Worm (Caenorhabditis elegans) whole organism, L1 larva: Measurements from ENCODE around the gene timm-17B.2.
A peak's percentile ranks its signal among the peaks of the same experiment; 100 is the strongest.

Experiments used
- Y116A8C.19 ChIP-seq: sonication (generic microtip); optimal IDR thresholded peaks from 2 replicates; lab custom pipeline; 2016; ENCODE audit warnings: missing compliant biosample characterization, missing genetic modification characterization, borderline replicate concordance
- aly-2 ChIP-seq: fragments of 150-350 bp; optimal IDR thresholded peaks from 2 replicates; lab custom pipeline; 2014; ENCODE audit warnings: missing biosample characterization, missing genetic modification characterization
- ceh-63 ChIP-seq: fragments of 200-800 bp; sonication (Bioruptor generic); optimal IDR thresholded peaks from 2 replicates; lab custom pipeline; 2018; ENCODE audit warnings: mild to moderate bottlenecking, missing genetic modification characterization, missing compliant biosample characterization
- ceh-88 ChIP-seq: fragments of 200-800 bp; sonication (Bioruptor generic); IDR thresholded peaks from 2 replicates; pipeline ENCODE4 v1.3.6; 2022; ENCODE audit warnings: missing genetic modification characterization, missing compliant biosample characterization
- ceh-90 ChIP-seq: sonication (generic microtip); optimal IDR thresholded peaks from 2 replicates; lab custom pipeline; 2016; ENCODE audit warnings: missing genetic modification characterization, missing compliant biosample characterization
- dpl-1 ChIP-seq, 3 experiments: fragments of 150-350 bp in 2 of 3; sonication (generic microtip) in 1 of 3; optimal IDR thresholded peaks; 2 replicates each; lab custom pipeline; 2014 to 2017; ENCODE audit warnings: missing biosample characterization in 3 of 3, missing genetic modification characterization in 3 of 3, missing genetic modification reagents in 3 of 3
- dsc-1 ChIP-seq: sonication (generic microtip); optimal IDR thresholded peaks from 2 replicates; lab custom pipeline; 2016; ENCODE audit warnings: mild to moderate bottlenecking, missing genetic modification characterization, missing compliant biosample characterization
- egl-13 ChIP-seq: sonication (generic microtip); optimal IDR thresholded peaks from 2 replicates; lab custom pipeline; 2016; ENCODE audit warnings: missing genotype, missing genetic modification reagents, missing genetic modification characterization, missing compliant biosample characterization
- egl-27 ChIP-seq, 2 experiments: fragments of 150-350 bp in 1 of 2; sonication (generic microtip); optimal IDR thresholded peaks; 3 replicates each; lab custom pipeline; 2017 to 2018; ENCODE audit warnings: missing biosample characterization in 2 of 2, missing genetic modification characterization in 2 of 2, missing genetic modification reagents in 2 of 2
- elt-2 ChIP-seq: sonication (generic microtip); optimal IDR thresholded peaks from 2 replicates; lab custom pipeline; 2016; ENCODE audit warnings: missing genetic modification characterization, mild to moderate bottlenecking, inconsistent platforms, missing compliant biosample characterization, missing genetic modification reagents
- elt-3 ChIP-seq, 6 experiments: fragments of 150-350 bp in 1 of 6; sonication (generic microtip); optimal IDR thresholded peaks; 2 replicates each; lab custom pipeline; 2017 to 2018; ENCODE audit warnings: missing biosample characterization in 6 of 6, missing genetic modification characterization in 6 of 6, inconsistent platforms in 1 of 6
- fkh-10 ChIP-seq: sonication (generic microtip); optimal IDR thresholded peaks from 2 replicates; lab custom pipeline; 2017; ENCODE audit warnings: missing biosample characterization, missing genetic modification reagents, missing genetic modification characterization
- fkh-8 ChIP-seq: sonication (generic microtip); optimal IDR thresholded peaks from 2 replicates; lab custom pipeline; 2016; ENCODE audit warnings: mild to moderate bottlenecking, missing genetic modification characterization, missing compliant biosample characterization
- hlh-4 ChIP-seq: sonication (generic microtip); optimal IDR thresholded peaks from 2 replicates; lab custom pipeline; 2016; ENCODE audit warnings: mild to moderate bottlenecking, missing genetic modification characterization, missing compliant biosample characterization
- hpl-2 ChIP-seq: fragments of 150-350 bp; optimal IDR thresholded peaks from 2 replicates; lab custom pipeline; 2014; ENCODE audit warnings: missing biosample characterization, missing genetic modification reagents, missing genetic modification characterization
- irx-1 ChIP-seq: sonication (generic microtip); optimal IDR thresholded peaks from 2 replicates; lab custom pipeline; 2016; ENCODE audit warnings: missing genetic modification characterization, missing compliant biosample characterization
- isw-1 ChIP-seq: fragments of 200-800 bp; sonication (Bioruptor generic); IDR thresholded peaks from 2 replicates; pipeline ENCODE4 v1.3.6; 2022; ENCODE audit warnings: missing genetic modification characterization, missing compliant biosample characterization
- lin-14 ChIP-seq: fragments of 200-800 bp; sonication (Bioruptor generic); optimal IDR thresholded peaks from 2 replicates; lab custom pipeline; 2018; ENCODE audit warnings: mild to moderate bottlenecking, missing genetic modification characterization, moderate library complexity, missing compliant biosample characterization
- lin-39 ChIP-seq: fragments of 150-350 bp; optimal IDR thresholded peaks from 2 replicates; lab custom pipeline; 2014; ENCODE audit warnings: missing biosample characterization, missing genetic modification reagents, missing genetic modification characterization
- lsy-2 ChIP-seq, 2 experiments: fragments of 150-350 bp; optimal IDR thresholded peaks; 2 replicates each; lab custom pipeline; 2014; ENCODE audit warnings: missing biosample characterization in 2 of 2, missing genetic modification characterization in 2 of 2
- mab-9 ChIP-seq: fragments of 200-800 bp; sonication (Bioruptor generic); IDR thresholded peaks from 2 replicates; pipeline ENCODE4 v1.3.6; 2022; ENCODE audit warnings: missing genetic modification reagents, missing genetic modification characterization, missing compliant biosample characterization
- mdl-1 ChIP-seq, 2 experiments: fragments of 150-350 bp; optimal IDR thresholded peaks; 2 replicates each; lab custom pipeline; 2014 to 2017; ENCODE audit warnings: missing biosample characterization in 2 of 2, missing genetic modification characterization in 2 of 2, inconsistent platforms in 1 of 2
- mef-2 ChIP-seq: fragments of 150-350 bp; optimal IDR thresholded peaks from 2 replicates; lab custom pipeline; 2014; ENCODE audit warnings: missing biosample characterization, missing genetic modification characterization
- mep-1 ChIP-seq: fragments of 150-350 bp; optimal IDR thresholded peaks from 2 replicates; lab custom pipeline; 2014; ENCODE audit warnings: missing biosample characterization, missing genetic modification characterization
- nhr-11 ChIP-seq: fragments of 150-350 bp; optimal IDR thresholded peaks from 2 replicates; lab custom pipeline; 2014; ENCODE audit warnings: missing biosample characterization, missing genetic modification characterization
- nhr-19 ChIP-seq: fragments of 200-800 bp; sonication (Bioruptor generic); conservative IDR thresholded peaks from 2 replicates; pipeline ENCODE4 v1.3.6; 2022; ENCODE audit warnings: missing genetic modification characterization, missing compliant biosample characterization
- nhr-20 ChIP-seq: sonication (generic microtip); optimal IDR thresholded peaks from 2 replicates; lab custom pipeline; 2016; ENCODE audit warnings: mild to moderate bottlenecking, missing genetic modification characterization, missing compliant biosample characterization
- nhr-237 ChIP-seq: fragments of 150-350 bp; optimal IDR thresholded peaks from 2 replicates; lab custom pipeline; 2014; ENCODE audit warnings: missing biosample characterization, missing genetic modification characterization
- nhr-47 ChIP-seq: sonication (generic microtip); optimal IDR thresholded peaks from 2 replicates; lab custom pipeline; 2016; ENCODE audit warnings: mild to moderate bottlenecking, missing genetic modification characterization, moderate library complexity, missing compliant biosample characterization
- nhr-71 ChIP-seq: sonication (generic microtip); optimal IDR thresholded peaks from 2 replicates; lab custom pipeline; 2016; ENCODE audit warnings: mild to moderate bottlenecking, missing genetic modification characterization, moderate library complexity, missing compliant biosample characterization
- nhr-76 ChIP-seq: sonication (generic microtip); optimal IDR thresholded peaks from 2 replicates; lab custom pipeline; 2017; ENCODE audit warnings: missing biosample characterization, missing genetic modification characterization
- nhr-84 ChIP-seq: sonication (generic microtip); optimal IDR thresholded peaks from 2 replicates; lab custom pipeline; 2017; ENCODE audit warnings: missing biosample characterization, missing genetic modification characterization
- nhr-85 ChIP-seq: sonication (generic microtip); peaks from one replicate; lab custom pipeline; 2016; ENCODE audit warnings: missing genetic modification characterization, inconsistent platforms, missing compliant biosample characterization
- pax-3 ChIP-seq: fragments of 200-800 bp; sonication (Bioruptor generic); optimal IDR thresholded peaks from 2 replicates; lab custom pipeline; 2018; ENCODE audit warnings: mild to moderate bottlenecking, missing genetic modification characterization, moderate library complexity, missing compliant biosample characterization
- pqm-1 ChIP-seq: sonication (generic microtip); optimal IDR thresholded peaks from 3 replicates; lab custom pipeline; 2017; ENCODE audit warnings: missing biosample characterization, missing genetic modification characterization
- rnt-1 ChIP-seq: sonication (generic microtip); optimal IDR thresholded peaks from 2 replicates; lab custom pipeline; 2016; ENCODE audit warnings: mild to moderate bottlenecking, missing genetic modification characterization, moderate library complexity, missing compliant biosample characterization
- snu-23 ChIP-seq: sonication (generic microtip); optimal IDR thresholded peaks from 2 replicates; lab custom pipeline; 2016; ENCODE audit warnings: missing genetic modification characterization, missing compliant biosample characterization
- sptf-1 ChIP-seq: fragments of 150-350 bp; optimal IDR thresholded peaks from 2 replicates; lab custom pipeline; 2014; ENCODE audit warnings: missing biosample characterization, missing genetic modification characterization
- sup-37 ChIP-seq: fragments of 200-800 bp; sonication (Bioruptor generic); optimal IDR thresholded peaks from 2 replicates; lab custom pipeline; 2018; ENCODE audit warnings: mild to moderate bottlenecking, missing genetic modification characterization, missing compliant biosample characterization
- tbx-2 ChIP-seq: sonication (generic microtip); optimal IDR thresholded peaks from 2 replicates; lab custom pipeline; 2016; ENCODE audit warnings: missing genetic modification characterization, missing compliant biosample characterization
- tlp-1 ChIP-seq: fragments of 150-350 bp; optimal IDR thresholded peaks from 2 replicates; lab custom pipeline; 2014; ENCODE audit warnings: missing biosample characterization, missing genetic modification characterization
- unc-130 ChIP-seq: fragments of 150-350 bp; optimal IDR thresholded peaks from 2 replicates; lab custom pipeline; 2017; ENCODE audit warnings: missing biosample characterization, missing genetic modification characterization, inconsistent platforms
- unc-30 ChIP-seq: sonication (generic microtip); optimal IDR thresholded peaks from 2 replicates; lab custom pipeline; 2017; ENCODE audit warnings: missing biosample characterization, missing genetic modification characterization
- unc-62 ChIP-seq: fragments of 150-350 bp; optimal IDR thresholded peaks from 2 replicates; lab custom pipeline; 2014; ENCODE audit warnings: missing biosample characterization, missing genetic modification reagents, missing genetic modification characterization
- unc-86 ChIP-seq: sonication (generic microtip); optimal IDR thresholded peaks from 2 replicates; lab custom pipeline; 2016; ENCODE audit warnings: missing genetic modification characterization, missing compliant biosample characterization
- unc-98 ChIP-seq: fragments of 200-800 bp; sonication (Bioruptor generic); IDR thresholded peaks from 2 replicates; pipeline ENCODE4 v1.3.6; 2022; ENCODE audit warnings: missing genetic modification characterization, missing compliant biosample characterization
- vab-15 ChIP-seq: sonication (generic microtip); optimal IDR thresholded peaks from 2 replicates; lab custom pipeline; 2017; ENCODE audit warnings: missing genotype, mild to moderate bottlenecking, missing genetic modification characterization, missing compliant biosample characterization
- xbp-1 ChIP-seq: sonication (generic microtip); optimal IDR thresholded peaks from 2 replicates; lab custom pipeline; 2016; ENCODE audit warnings: missing genetic modification characterization, missing compliant biosample characterization
- zag-1 ChIP-seq: fragments of 150-350 bp; optimal IDR thresholded peaks from 2 replicates; lab custom pipeline; 2014; ENCODE audit warnings: missing biosample characterization, missing genetic modification characterization
- zip-4 ChIP-seq: fragments of 200-800 bp; sonication (Bioruptor generic); optimal IDR thresholded peaks from 2 replicates; lab custom pipeline; 2018; ENCODE audit warnings: mild to moderate bottlenecking, missing genetic modification characterization, moderate library complexity, missing compliant biosample characterization
- ztf-11 ChIP-seq, 2 experiments: sonication (generic microtip); optimal IDR thresholded peaks; 2 replicates each; lab custom pipeline; 2016 to 2017; ENCODE audit warnings: missing genetic modification characterization in 2 of 2, missing biosample characterization in 1 of 2, missing compliant biosample characterization in 1 of 2

timm-17B.2 gene

ce11 chrIV:8431567-8432458 lies 35.4 kb downstream of the timm-17B.2 start (continued):
- TF ChIP-seq aly-2 (tag; lab: Kevin White, UChicago): peak; percentile 72
- no peak for TF ChIP-seq nhr-76 (tag; lab: Kevin White, UChicago)
- peak; percentile 35 for TF ChIP-seq elt-2 (tag; lab: Kevin White, UChicago)
- TF ChIP-seq lsy-2 (tag; optimal IDR thresholded peaks at IDR 0.05; lab: Kevin White, UChicago): peak; percentile 89 to 91
- TF ChIP-seq unc-130 (tag; lab: Kevin White, UChicago): peak; percentile 53
- TF ChIP-seq rnt-1 (tag; lab: Kevin White, UChicago): peak; percentile 82
- TF ChIP-seq pax-3: peak; percentile 45
- TF ChIP-seq unc-30 (tag; lab: Kevin White, UChicago): no peak
- TF ChIP-seq xbp-1: peak; percentile 52
- peak; percentile 47 for TF ChIP-seq tbx-2 (tag; lab: Kevin White, UChicago)
- no peak for TF ChIP-seq zag-1 (tag; lab: Kevin White, UChicago)
- TF ChIP-seq egl-27 (tag; optimal IDR thresholded peaks at IDR 0.05; lab: Kevin White, UChicago): peak in 1 of 2 experiments; percentile 68
- TF ChIP-seq nhr-237 (tag; lab: Kevin White, UChicago): no peak
- TF ChIP-seq pqm-1 (tag; lab: Kevin White, UChicago): no peak
- TF ChIP-seq dsc-1: peak; percentile 55
- peak; percentile 79 for TF ChIP-seq hpl-2 (GFP tag; lab: Kevin White, UChicago)
- TF ChIP-seq nhr-85 (tag; lab: Kevin White, UChicago): peak; percentile 88
- TF ChIP-seq ceh-88 (GFP tag; lab: Robert Waterston, UW): peak; percentile 56; the same call in 1 of the 2 replicates
- no peak for TF ChIP-seq lin-39 (tag; lab: Kevin White, UChicago)
- TF ChIP-seq hlh-4 (tag; lab: Kevin White, UChicago): no peak
- peak; percentile 82 for TF ChIP-seq nhr-71
- no peak for TF ChIP-seq ceh-63
- TF ChIP-seq mef-2 (tag; lab: Kevin White, UChicago): no peak
- TF ChIP-seq sptf-1 (tag; lab: Kevin White, UChicago): no peak
- peak; percentile 21 for TF ChIP-seq egl-13 (tag; lab: Kevin White, UChicago)
- peak; percentile 82 for TF ChIP-seq snu-23 (GFP tag; lab: Kevin White, UChicago)
- TF ChIP-seq fkh-8 (tag; lab: Kevin White, UChicago): peak; percentile 15
- peak; percentile 78 for TF ChIP-seq nhr-20 (tag; lab: Kevin White, UChicago)
- TF ChIP-seq mdl-1 (tag; optimal IDR thresholded peaks at IDR 0.05; lab: Kevin White, UChicago): peak in 1 of 2 experiments; percentile 92
- peak; percentile 9 to 52 (median 21) for TF ChIP-seq dpl-1 (GFP tag; optimal IDR thresholded peaks at IDR 0.05; lab: Kevin White, UChicago)
- peak; percentile 47 for TF ChIP-seq unc-86 (tag; lab: Kevin White, UChicago)
- TF ChIP-seq irx-1 (tag; lab: Kevin White, UChicago): peak; percentile 21
- TF ChIP-seq nhr-11 (tag; lab: Kevin White, UChicago): peak; percentile 26
- peak in 5 of 6 experiments; percentile 41 to 61 (median 53) for TF ChIP-seq elt-3 (tag; optimal IDR thresholded peaks at IDR 0.05; lab: Kevin White, UChicago)
- TF ChIP-seq lin-14 (GFP tag; lab: Kevin White, UChicago): peak; percentile 92
- peak; percentile 48 for TF ChIP-seq nhr-84
- TF ChIP-seq sup-37 (GFP tag; lab: Kevin White, UChicago): no peak
- TF ChIP-seq mab-9 (GFP tag; lab: Robert Waterston, UW): 0 out of 2 replicates have a peak, but pooled peaks have one; percentile 32
- no peak for TF ChIP-seq unc-62 (GFP tag; lab: Kevin White, UChicago)
- TF ChIP-seq isw-1 (GFP tag; lab: Robert Waterston, UW): peak; percentile 42
- peak; percentile 3 for TF ChIP-seq ceh-90 (tag; lab: Kevin White, UChicago)
- TF ChIP-seq vab-15 (tag; lab: Kevin White, UChicago): peak; percentile 58
- TF ChIP-seq nhr-19 (GFP tag; lab: Robert Waterston, UW): peak; percentile 69
- no peak for TF ChIP-seq ztf-11 (tag; optimal IDR thresholded peaks at IDR 0.05; lab: Kevin White, UChicago)
- peak; percentile 71 for TF ChIP-seq mep-1 (tag; lab: Kevin White, UChicago)
- no peak for TF ChIP-seq tlp-1
- TF ChIP-seq unc-98 (GFP tag; lab: Robert Waterston, UW): no peak
- TF ChIP-seq Y116A8C.19 (tag; lab: Kevin White, UChicago): no peak
- peak; percentile 26 for TF ChIP-seq fkh-10 (GFP tag; lab: Kevin White, UChicago)
- TF ChIP-seq zip-4 (GFP tag; lab: Kevin White, UChicago): peak; percentile 58
- TF ChIP-seq nhr-47 (tag; lab: Kevin White, UChicago): peak; percentile 60
